Worm (Caenorhabditis elegans) whole organism, L2 larva: ENCODE measurements around the gene F25E5.9.

Experiments
- C34F6.9 ChIP-seq: fragments of 150-350 bp; optimal IDR thresholded peaks from 2 replicates; lab custom pipeline; 2014; ENCODE audit warnings: missing biosample characterization, missing genetic modification characterization
- F13H6.1 ChIP-seq: sonication (generic microtip); optimal IDR thresholded peaks from 2 replicates; lab custom pipeline; 2016; ENCODE audit warnings: missing genetic modification characterization, missing compliant biosample characterization
- Y55F3AM.14 ChIP-seq: fragments of 200-800 bp; sonication (Bioruptor generic); optimal IDR thresholded peaks from 2 replicates; lab custom pipeline; 2018; ENCODE audit warnings: mild to moderate bottlenecking, missing genetic modification characterization, missing compliant biosample characterization
- ZK546.5 ChIP-seq: sonication (generic microtip); optimal IDR thresholded peaks from 2 replicates; lab custom pipeline; 2017; ENCODE audit warnings: missing biosample characterization, missing genetic modification characterization
- aly-2 ChIP-seq: fragments of 150-350 bp; optimal IDR thresholded peaks from 2 replicates; lab custom pipeline; 2014; ENCODE audit warnings: missing biosample characterization, missing genetic modification characterization
- ama-1 ChIP-seq: fragments of 150-350 bp; optimal IDR thresholded peaks from 2 replicates; lab custom pipeline; 2018; ENCODE audit warnings: inconsistent platforms
- blmp-1 ChIP-seq: sonication (generic microtip); optimal IDR thresholded peaks from 2 replicates; lab custom pipeline; 2017; ENCODE audit warnings: missing genetic modification characterization, mild to moderate bottlenecking, missing compliant biosample characterization, antibody characterized with exemption, moderate library complexity; ENCODE audit not compliant: insufficient read depth
- ceh-16 ChIP-seq: fragments of 150-350 bp; optimal IDR thresholded peaks from 2 replicates; lab custom pipeline; 2014; ENCODE audit warnings: missing biosample characterization, missing genetic modification characterization
- dmd-4 ChIP-seq: sonication (generic microtip); optimal IDR thresholded peaks from 2 replicates; lab custom pipeline; 2017; ENCODE audit warnings: missing biosample characterization, missing genetic modification characterization
- egl-27 ChIP-seq: sonication (generic microtip); optimal IDR thresholded peaks from 3 replicates; lab custom pipeline; 2017; ENCODE audit warnings: missing biosample characterization, missing genetic modification reagents, missing genetic modification characterization
- elt-1 ChIP-seq: fragments of 150-350 bp; optimal IDR thresholded peaks from 2 replicates; lab custom pipeline; 2014; ENCODE audit warnings: missing biosample characterization, missing genetic modification characterization
- elt-3 ChIP-seq: sonication (generic microtip); optimal IDR thresholded peaks from 2 replicates; lab custom pipeline; 2017; ENCODE audit warnings: missing biosample characterization, missing genetic modification characterization
- fos-1 ChIP-seq: fragments of 150-350 bp; optimal IDR thresholded peaks from 2 replicates; lab custom pipeline; 2014; ENCODE audit warnings: missing biosample characterization, missing genetic modification characterization
- lin-11 ChIP-seq: fragments of 150-350 bp; sonication (generic microtip); optimal IDR thresholded peaks from 2 replicates; lab custom pipeline; 2014; ENCODE audit warnings: missing biosample characterization, missing genetic modification characterization, inconsistent platforms, mixed read lengths
- lin-13 ChIP-seq: fragments of 150-350 bp; optimal IDR thresholded peaks from 2 replicates; lab custom pipeline; 2014; ENCODE audit warnings: missing biosample characterization, missing genetic modification reagents, missing genetic modification characterization
- lsy-2 ChIP-seq, 2 experiments: fragments of 150-350 bp in 1 of 2; sonication (generic microtip) in 1 of 2; optimal IDR thresholded peaks; 2 replicates each; lab custom pipeline; 2014 to 2017; ENCODE audit warnings: missing biosample characterization in 2 of 2, missing genetic modification characterization in 2 of 2
- mab-5 ChIP-seq: fragments of 150-350 bp; optimal IDR thresholded peaks from 2 replicates; lab custom pipeline; 2014; ENCODE audit warnings: missing biosample characterization, missing genetic modification characterization
- mdl-1 ChIP-seq, 2 experiments: fragments of 150-350 bp in 1 of 2; sonication (generic microtip) in 1 of 2; optimal IDR thresholded peaks; 2 replicates each; lab custom pipeline; 2017; ENCODE audit warnings: missing biosample characterization in 2 of 2, missing genetic modification characterization in 2 of 2
- nhr-21 ChIP-seq: fragments of 150-350 bp; optimal IDR thresholded peaks from 2 replicates; lab custom pipeline; 2014; ENCODE audit warnings: missing biosample characterization, missing genetic modification characterization
- nhr-237 ChIP-seq: fragments of 150-350 bp; optimal IDR thresholded peaks from 2 replicates; lab custom pipeline; 2014; ENCODE audit warnings: missing biosample characterization, missing genetic modification characterization
- nhr-25 ChIP-seq: fragments of 150-350 bp; sonication (generic microtip); optimal IDR thresholded peaks from 3 replicates; lab custom pipeline; 2014; ENCODE audit warnings: missing biosample characterization, missing genetic modification characterization
- nhr-6 ChIP-seq: fragments of 150-350 bp; optimal IDR thresholded peaks from 2 replicates; lab custom pipeline; 2014; ENCODE audit warnings: missing biosample characterization, missing genetic modification characterization
- peb-1 ChIP-seq: fragments of 150-350 bp; optimal IDR thresholded peaks from 2 replicates; lab custom pipeline; 2014; ENCODE audit warnings: missing biosample characterization, missing genetic modification characterization
- sem-4 ChIP-seq: fragments of 150-350 bp; optimal IDR thresholded peaks from 2 replicates; lab custom pipeline; 2014; ENCODE audit warnings: missing biosample characterization, missing genetic modification reagents, missing genetic modification characterization
- skn-1 ChIP-seq: sonication (generic microtip); optimal IDR thresholded peaks from 2 replicates; lab custom pipeline; 2017; ENCODE audit warnings: missing biosample characterization, missing genetic modification characterization
- sma-3 ChIP-seq: sonication (generic microtip); optimal IDR thresholded peaks from 2 replicates; lab custom pipeline; 2016; ENCODE audit warnings: missing genetic modification reagents, missing genetic modification characterization, missing compliant biosample characterization
- sma-9 ChIP-seq, 2 experiments: fragments of 150-350 bp in 1 of 2; sonication (generic microtip) in 1 of 2; optimal IDR thresholded peaks; 2 replicates each; lab custom pipeline; 2014 to 2016; ENCODE audit warnings: missing genetic modification characterization in 2 of 2, mild to moderate bottlenecking in 1 of 2, missing biosample characterization in 1 of 2, missing compliant biosample characterization in 1 of 2, missing genetic modification reagents in 1 of 2, moderate library complexity in 1 of 2
- snpc-4 ChIP-seq: fragments of 150-350 bp; optimal IDR thresholded peaks from 2 replicates; lab custom pipeline; 2014; ENCODE audit warnings: missing biosample characterization, missing genetic modification characterization
- unc-39 ChIP-seq: fragments of 150-350 bp; optimal IDR thresholded peaks from 2 replicates; lab custom pipeline; 2014; ENCODE audit warnings: missing biosample characterization, missing genetic modification characterization
- unc-55 ChIP-seq: fragments of 150-350 bp; sonication (generic microtip); optimal IDR thresholded peaks from 3 replicates; lab custom pipeline; 2014; ENCODE audit warnings: missing biosample characterization, missing genetic modification reagents, missing genetic modification characterization
- zag-1 ChIP-seq: fragments of 150-350 bp; optimal IDR thresholded peaks from 2 replicates; lab custom pipeline; 2014; ENCODE audit warnings: missing biosample characterization, missing genetic modification characterization
- ztf-1 ChIP-seq: fragments of 200-800 bp; sonication (Bioruptor generic); conservative IDR thresholded peaks from 2 replicates; pipeline ENCODE4 v1.3.6; 2022; ENCODE audit warnings: missing genetic modification characterization, missing compliant biosample characterization
- ztf-4 ChIP-seq: fragments of 150-350 bp; optimal IDR thresholded peaks from 2 replicates; lab custom pipeline; 2014; ENCODE audit warnings: missing biosample characterization, missing genetic modification characterization

The F25E5.9 gene

DNA sequence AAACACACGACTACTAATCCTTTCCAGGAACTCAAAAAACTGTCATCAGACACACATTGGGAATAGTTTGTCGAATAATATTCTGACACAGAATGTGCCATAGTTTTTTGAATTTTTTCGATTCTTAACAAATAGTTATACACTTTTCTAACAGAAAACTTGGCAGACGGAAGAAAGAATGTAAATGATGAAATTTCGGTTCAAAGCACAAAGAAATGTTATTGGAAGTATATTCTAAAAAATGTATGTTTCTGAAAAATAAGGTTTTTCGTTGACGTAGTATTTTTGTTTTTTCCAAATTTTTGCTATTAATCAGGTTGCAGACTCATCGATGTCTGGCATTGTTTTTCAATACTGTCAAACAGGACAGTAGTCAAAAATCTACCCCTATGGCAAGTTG, 23.2 kb upstream of the F25E5.9 start, which contains the start of gene srh-92:
Gene srh-92, minus strand, starts transcription at position 101 of the 400 bp plus-strand sequence.
- TF ChIP-seq C34F6.9 (tag; lab: Kevin White, UChicago) (no peak), mab-5 (no peak), aly-2 (no peak), ZK546.5 (tag; lab: Kevin White, UChicago) (no peak), snpc-4 (tag; lab: Kevin White, UChicago) (no peak), ceh-16 (no peak), ztf-1 (GFP tag; lab: Robert Waterston, UW) (no peak), zag-1 (no peak), egl-27 (no peak), ama-1 (lab: Kevin White, UChicago) (no peak)

DNA sequence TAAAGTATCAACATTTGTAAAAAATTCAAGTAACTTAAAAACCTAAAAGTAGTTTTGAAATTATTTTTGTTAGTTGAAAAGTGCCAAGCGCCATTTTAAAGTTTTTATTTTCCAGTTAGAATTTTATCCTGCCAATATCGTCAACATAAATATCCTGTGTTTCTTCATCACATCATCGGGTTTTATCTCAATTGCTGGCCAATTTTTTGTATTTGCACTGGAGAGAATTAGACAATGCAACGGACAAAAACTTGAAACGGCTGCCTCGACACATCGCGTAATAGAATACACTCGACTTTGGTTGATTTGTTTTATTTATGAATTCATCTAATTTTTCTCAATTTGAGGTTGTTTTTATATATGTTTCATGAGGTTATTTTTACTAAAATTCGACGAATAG, 17.3 kb upstream of the F25E5.9 start, which contains the start of gene F25E5.2:
Gene F25E5.2, plus strand, starts transcription at position 301 of the 400 bp plus-strand sequence.
- TF ChIP-seq ama-1 (lab: Kevin White, UChicago), result no peak
- TF ChIP-seq nhr-21 (tag; lab: Kevin White, UChicago), result no peak
- no peak for TF ChIP-seq ceh-16
- no peak for TF ChIP-seq elt-1 (tag; lab: Kevin White, UChicago)
- TF ChIP-seq snpc-4 (tag; lab: Kevin White, UChicago), result no peak
- no peak for TF ChIP-seq skn-1
- no peak for TF ChIP-seq mdl-1 (tag; optimal IDR thresholded peaks at IDR 0.05; lab: Kevin White, UChicago)
- no peak for TF ChIP-seq sma-3 (GFP tag; lab: Kevin White, UChicago)
- no peak for TF ChIP-seq lin-11
- no peak for TF ChIP-seq mab-5
- no peak for TF ChIP-seq elt-3
- TF ChIP-seq fos-1 (tag; lab: Kevin White, UChicago), result no peak
- no peak for TF ChIP-seq zag-1
- TF ChIP-seq, all 48 proteins: peak for 0

DNA sequence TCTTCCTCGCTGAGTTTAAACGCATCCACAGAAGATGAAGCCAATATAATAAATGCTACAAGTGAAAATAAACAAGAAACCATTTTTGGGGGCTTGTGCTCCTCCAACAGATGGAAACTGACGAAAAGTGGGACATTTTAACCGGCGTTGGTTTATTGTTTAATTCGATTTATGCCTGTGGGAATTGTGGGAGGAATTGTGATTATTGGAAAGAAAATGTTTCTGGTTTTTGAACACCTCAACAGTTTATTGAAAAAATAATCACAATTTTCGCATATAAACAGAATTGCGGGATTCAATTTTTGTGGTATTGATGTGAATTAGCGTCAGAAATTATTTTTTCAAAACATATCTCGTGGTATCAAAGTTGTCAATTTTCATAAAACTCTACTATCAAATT, 16.5 kb upstream of the F25E5.9 start, which contains the start of gene try-8:
Gene try-8, minus strand, starts transcription at position 101 of the 400 bp plus-strand sequence.
- TF ChIP-seq lin-11 (no peak), ZK546.5 (tag; lab: Kevin White, UChicago) (no peak), zag-1 (no peak), aly-2 (no peak)
- TF ChIP-seq, all 48 proteins: peak for 0

DNA sequence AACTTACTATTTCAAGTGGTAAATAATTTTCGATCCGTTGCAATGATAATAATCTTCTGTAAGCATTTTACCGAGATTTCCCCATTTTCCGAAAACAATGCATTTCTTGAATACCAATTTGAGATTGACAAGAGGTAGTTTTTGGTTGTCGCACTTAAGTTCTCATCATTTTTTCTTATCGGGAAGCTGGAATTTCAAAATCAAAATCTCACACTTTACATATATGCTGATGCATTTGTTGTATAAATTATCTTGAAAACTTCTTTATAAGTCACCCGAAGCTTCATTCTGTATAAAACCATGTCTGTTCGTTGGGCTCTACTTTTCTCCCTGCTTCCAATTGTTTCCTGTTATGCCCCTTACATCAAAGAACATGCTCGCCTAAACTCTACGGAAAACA, 13.7 kb upstream of the F25E5.9 start, which contains the start of gene try-11:
Gene try-11, plus strand, starts transcription at position 301 of the 400 bp plus-strand sequence.
- TF ChIP-seq nhr-25 (tag; lab: Kevin White, UChicago) (no peak), skn-1 (no peak), lin-13 (GFP tag; lab: Kevin White, UChicago) (no peak), unc-55 (GFP tag; lab: Kevin White, UChicago) (no peak), lsy-2 (tag; optimal IDR thresholded peaks at IDR 0.05; lab: Kevin White, UChicago) (no peak), F13H6.1 (tag; lab: Kevin White, UChicago) (no peak), nhr-237 (tag; lab: Kevin White, UChicago) (no peak), ztf-4 (no peak), ceh-16 (no peak), nhr-21 (tag; lab: Kevin White, UChicago) (no peak), dmd-4 (tag; lab: Kevin White, UChicago) (no peak), elt-1 (tag; lab: Kevin White, UChicago) (no peak), Y55F3AM.14 (GFP tag; lab: Kevin White, UChicago) (no peak), sma-9 (GFP tag; optimal IDR thresholded peaks at IDR 0.05; lab: Kevin White, UChicago) (no peak), sma-9 (tag; optimal IDR thresholded peaks at IDR 0.05; lab: Kevin White, UChicago) (no peak), ama-1 (lab: Kevin White, UChicago) (no peak), nhr-6 (no peak), peb-1 (tag; lab: Kevin White, UChicago) (no peak), snpc-4 (tag; lab: Kevin White, UChicago) (no peak), ztf-1 (GFP tag; lab: Robert Waterston, UW) (no peak), mab-5 (no peak)

DNA sequence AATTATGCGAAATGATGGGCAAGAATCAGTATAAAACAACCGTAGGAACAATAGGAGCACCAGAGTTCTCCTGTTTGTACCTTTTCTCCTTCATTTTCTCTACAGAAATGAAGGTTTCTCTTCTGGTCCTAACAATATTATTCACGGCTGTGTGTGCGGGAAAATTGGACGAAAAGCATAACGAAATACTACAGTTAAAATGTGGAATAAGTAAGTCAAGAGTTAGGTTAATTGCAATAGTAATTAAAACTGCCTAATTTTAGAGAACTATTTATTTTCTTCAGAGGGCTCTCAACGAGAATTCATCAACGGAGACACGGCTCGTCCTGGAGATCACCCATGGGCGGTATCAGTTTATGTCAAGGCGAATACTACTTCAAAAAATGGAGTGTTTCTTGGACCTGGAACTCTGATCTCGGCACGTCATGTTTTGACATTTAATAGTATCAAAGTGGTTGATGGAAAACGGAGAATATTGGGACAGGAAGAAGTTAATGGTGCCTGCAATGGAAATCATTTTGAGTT, 11.6 kb upstream of the F25E5.9 start, which contains the start of gene try-12:
Gene try-12, plus strand, starts transcription at position 51 of the 525 bp plus-strand sequence.
- TF ChIP-seq fos-1 (tag; lab: Kevin White, UChicago) (no peak), zag-1 (no peak), dmd-4 (tag; lab: Kevin White, UChicago) (no peak), nhr-237 (tag; lab: Kevin White, UChicago) (no peak), blmp-1 (tag; lab: Kevin White, UChicago) (no peak), unc-39 (no peak), sem-4 (no peak), ZK546.5 (tag; lab: Kevin White, UChicago) (no peak), unc-55 (GFP tag; lab: Kevin White, UChicago) (no peak)
- TF ChIP-seq, all 48 proteins: peak for 0
